Worm (Caenorhabditis elegans) whole organism, L4 larva: Measurements from ENCODE around the gene gop-3.

Experiments used
- T20F7.1 ChIP-seq: fragments of 200-800 bp; sonication (Bioruptor generic); optimal IDR thresholded peaks from 2 replicates; lab custom pipeline; 2018; ENCODE audit warnings: mild to moderate bottlenecking, missing genetic modification characterization, missing compliant biosample characterization
- Y105C5A.15 ChIP-seq: fragments of 200-800 bp; sonication (Bioruptor generic); IDR thresholded peaks from 2 replicates; pipeline ENCODE4 v1.3.6; 2022; ENCODE audit warnings: missing genetic modification characterization, missing compliant biosample characterization
- Y48G9A.11 ChIP-seq: fragments of 200-800 bp; sonication (Bioruptor generic); IDR thresholded peaks from 2 replicates; pipeline ENCODE4 v1.3.6; 2022; ENCODE audit warnings: missing genetic modification reagents, missing genetic modification characterization, missing compliant biosample characterization
- Y5F2A.4 ChIP-seq: fragments of 200-800 bp; sonication (Bioruptor generic); optimal IDR thresholded peaks from 2 replicates; lab custom pipeline; 2018; ENCODE audit warnings: mild to moderate bottlenecking, missing genetic modification characterization, missing compliant biosample characterization
- Y75B8A.6 ChIP-seq: fragments of 200-800 bp; sonication (Bioruptor generic); IDR thresholded peaks from 2 replicates; pipeline ENCODE4 v1.3.6; 2022; ENCODE audit warnings: missing genetic modification reagents, missing genetic modification characterization, missing compliant biosample characterization
- ZK337.2 ChIP-seq: fragments of 200-800 bp; sonication (Bioruptor generic); IDR thresholded peaks from 2 replicates; pipeline ENCODE4 v1.3.6; 2022; ENCODE audit warnings: missing genetic modification reagents, missing genetic modification characterization, missing compliant biosample characterization
- ZK546.5 ChIP-seq, 2 experiments: sonication (generic microtip); optimal IDR thresholded peaks; 2 replicates each; lab custom pipeline; 2017; ENCODE audit warnings: missing biosample characterization in 2 of 2, missing genetic modification characterization in 2 of 2
- aha-1 ChIP-seq: fragments of 150-350 bp; peaks from one replicate; lab custom pipeline; 2014; ENCODE audit warnings: missing biosample characterization, missing genetic modification characterization
- aly-2 ChIP-seq: sonication (generic microtip); optimal IDR thresholded peaks from 2 replicates; lab custom pipeline; 2018; ENCODE audit warnings: missing biosample characterization, missing genetic modification characterization
- arid-1 ChIP-seq: fragments of 200-800 bp; sonication (Bioruptor generic); conservative IDR thresholded peaks from 2 replicates; pipeline ENCODE4 v1.3.6; 2022; ENCODE audit warnings: missing genetic modification reagents, missing genetic modification characterization, missing compliant biosample characterization
- ceh-28 ChIP-seq: fragments of 150-350 bp; optimal IDR thresholded peaks from 2 replicates; lab custom pipeline; 2014; ENCODE audit warnings: missing biosample characterization, missing genetic modification reagents, missing genetic modification characterization
- ceh-44 ChIP-seq: fragments of 200-800 bp; sonication (Bioruptor generic); IDR thresholded peaks from 2 replicates; pipeline ENCODE4 v1.3.6; 2022; ENCODE audit warnings: missing genetic modification reagents, missing genetic modification characterization, missing compliant biosample characterization
- ceh-62 ChIP-seq: sonication (generic microtip); optimal IDR thresholded peaks from 2 replicates; lab custom pipeline; 2017; ENCODE audit warnings: missing biosample characterization, missing genetic modification characterization
- ceh-82 ChIP-seq: sonication (generic microtip); optimal IDR thresholded peaks from 2 replicates; lab custom pipeline; 2017; ENCODE audit warnings: missing biosample characterization, missing genetic modification characterization
- cey-2 ChIP-seq: sonication (generic microtip); optimal IDR thresholded peaks from 3 replicates; lab custom pipeline; 2017; ENCODE audit warnings: missing genetic modification characterization, mild to moderate bottlenecking, missing compliant biosample characterization, antibody characterized with exemption, borderline replicate concordance; ENCODE audit not compliant: insufficient read depth
- ctbp-1 ChIP-seq: fragments of 200-800 bp; sonication (Bioruptor generic); IDR thresholded peaks from 2 replicates; pipeline ENCODE4 v1.3.6; 2022; ENCODE audit warnings: missing genetic modification reagents, missing genetic modification characterization, missing compliant biosample characterization
- daf-16 ChIP-seq, 3 experiments: sonication (generic microtip); optimal IDR thresholded peaks; 2 replicates each; lab custom pipeline; 2016 to 2017; ENCODE audit warnings: missing genetic modification characterization in 3 of 3, missing genetic modification reagents in 3 of 3, mild to moderate bottlenecking in 2 of 3, missing compliant biosample characterization in 2 of 3, missing biosample characterization in 1 of 3, moderate library complexity in 1 of 3
- dmd-6 ChIP-seq: fragments of 200-800 bp; sonication (Bioruptor generic); IDR thresholded peaks from 2 replicates; pipeline ENCODE4 v1.3.6; 2022; ENCODE audit warnings: missing genetic modification reagents, missing genetic modification characterization, missing compliant biosample characterization
- dpl-1 ChIP-seq: fragments of 150-350 bp; optimal IDR thresholded peaks from 2 replicates; lab custom pipeline; 2014; ENCODE audit warnings: missing biosample characterization, missing genetic modification reagents, missing genetic modification characterization
- dve-1 ChIP-seq: sonication (generic microtip); optimal IDR thresholded peaks from 2 replicates; lab custom pipeline; 2017; ENCODE audit warnings: antibody characterized with exemption, mild to moderate bottlenecking, missing genetic modification characterization, missing compliant biosample characterization; ENCODE audit not compliant: insufficient read depth
- egl-27 ChIP-seq: sonication (generic microtip); optimal IDR thresholded peaks from 3 replicates; lab custom pipeline; 2017; ENCODE audit warnings: missing biosample characterization, missing genetic modification reagents, missing genetic modification characterization
- egl-43 ChIP-seq: fragments of 200-800 bp; sonication (Bioruptor generic); IDR thresholded peaks from 2 replicates; pipeline ENCODE4 v1.3.6; 2022; ENCODE audit warnings: missing genetic modification reagents, missing genetic modification characterization, missing compliant biosample characterization
- fkh-10 ChIP-seq: fragments of 150-350 bp; optimal IDR thresholded peaks from 2 replicates; lab custom pipeline; 2014; ENCODE audit warnings: missing biosample characterization, missing genetic modification reagents, missing genetic modification characterization
- gei-8 ChIP-seq: fragments of 200-800 bp; sonication (Bioruptor generic); optimal IDR thresholded peaks from 2 replicates; lab custom pipeline; 2018; ENCODE audit warnings: mild to moderate bottlenecking, missing genetic modification characterization, missing compliant biosample characterization
- jun-1 ChIP-seq: fragments of 150-350 bp; optimal IDR thresholded peaks from 2 replicates; lab custom pipeline; 2014; ENCODE audit warnings: missing biosample characterization, missing genetic modification reagents, missing genetic modification characterization
- lin-1 ChIP-seq: fragments of 200-800 bp; sonication (Bioruptor generic); IDR thresholded peaks from 2 replicates; pipeline ENCODE4 v1.3.6; 2022; ENCODE audit warnings: missing genetic modification reagents, missing genetic modification characterization, missing compliant biosample characterization
- lin-13 ChIP-seq: fragments of 150-350 bp; optimal IDR thresholded peaks from 2 replicates; lab custom pipeline; 2014; ENCODE audit warnings: missing biosample characterization, missing genetic modification reagents, missing genetic modification characterization
- lin-15B ChIP-seq: fragments of 150-350 bp; sonication (generic microtip); optimal IDR thresholded peaks from 3 replicates; lab custom pipeline; 2014; ENCODE audit warnings: missing biosample characterization, missing genetic modification characterization
- lin-39 ChIP-seq: fragments of 150-350 bp; optimal IDR thresholded peaks from 2 replicates; lab custom pipeline; 2014; ENCODE audit warnings: missing biosample characterization, missing genetic modification reagents, missing genetic modification characterization
- madf-9 ChIP-seq: fragments of 200-800 bp; sonication (Bioruptor generic); conservative IDR thresholded peaks from 2 replicates; pipeline ENCODE4 v1.3.6; 2022; ENCODE audit warnings: missing genetic modification reagents, missing genetic modification characterization, missing compliant biosample characterization
- mdt-29 ChIP-seq: fragments of 200-800 bp; sonication (Bioruptor generic); IDR thresholded peaks from 2 replicates; pipeline ENCODE4 v1.3.6; 2022; ENCODE audit warnings: missing genetic modification reagents, missing genetic modification characterization, missing compliant biosample characterization
- mes-2 ChIP-seq: sonication (generic microtip); optimal IDR thresholded peaks from 2 replicates; lab custom pipeline; 2016; ENCODE audit warnings: missing genotype, mild to moderate bottlenecking, missing genetic modification characterization, missing compliant biosample characterization; ENCODE audit not compliant: poor library complexity, severe bottlenecking
- nhr-10 ChIP-seq: fragments of 150-350 bp; optimal IDR thresholded peaks from 2 replicates; lab custom pipeline; 2014; ENCODE audit warnings: missing biosample characterization, missing genetic modification characterization
- nhr-237 ChIP-seq: sonication (generic microtip); optimal IDR thresholded peaks from 2 replicates; lab custom pipeline; 2017; ENCODE audit warnings: missing biosample characterization, missing genetic modification characterization
- nhr-28 ChIP-seq: fragments of 150-350 bp; optimal IDR thresholded peaks from 2 replicates; lab custom pipeline; 2014; ENCODE audit warnings: missing biosample characterization, missing genetic modification characterization
- nhr-41 ChIP-seq: fragments of 200-800 bp; sonication (Bioruptor generic); IDR thresholded peaks from 2 replicates; pipeline ENCODE4 v1.3.6; 2022; ENCODE audit warnings: missing genetic modification reagents, missing genetic modification characterization, missing compliant biosample characterization
- nhr-6 ChIP-seq: fragments of 150-350 bp; optimal IDR thresholded peaks from 2 replicates; lab custom pipeline; 2014; ENCODE audit warnings: missing biosample characterization, missing genetic modification characterization
- nhr-77 ChIP-seq: fragments of 150-350 bp; optimal IDR thresholded peaks from 2 replicates; lab custom pipeline; 2014; ENCODE audit warnings: missing biosample characterization, missing genetic modification characterization
- pqm-1 ChIP-seq: sonication (generic microtip); optimal IDR thresholded peaks from 2 replicates; lab custom pipeline; 2017; ENCODE audit warnings: missing biosample characterization, missing genetic modification characterization
- sdz-12 ChIP-seq: fragments of 200-800 bp; sonication (Bioruptor generic); optimal IDR thresholded peaks from 2 replicates; lab custom pipeline; 2018; ENCODE audit warnings: mild to moderate bottlenecking, missing genetic modification characterization, missing compliant biosample characterization
- set-16 ChIP-seq: fragments of 200-800 bp; sonication (Bioruptor generic); IDR thresholded peaks from 2 replicates; pipeline ENCODE4 v1.3.6; 2022; ENCODE audit warnings: missing genetic modification reagents, missing genetic modification characterization, missing compliant biosample characterization
- skn-1 ChIP-seq: fragments of 150-350 bp; optimal IDR thresholded peaks from 2 replicates; lab custom pipeline; 2014; ENCODE audit warnings: missing biosample characterization, missing genetic modification characterization
- spr-3 ChIP-seq: fragments of 200-800 bp; sonication (Bioruptor generic); optimal IDR thresholded peaks from 2 replicates; lab custom pipeline; 2018; ENCODE audit warnings: mild to moderate bottlenecking, missing genetic modification characterization, missing compliant biosample characterization
- tra-1 ChIP-seq: fragments of 200-800 bp; sonication (Bioruptor generic); IDR thresholded peaks from 2 replicates; pipeline ENCODE4 v1.3.6; 2022; ENCODE audit warnings: missing genetic modification reagents, missing genetic modification characterization, missing compliant biosample characterization
- unc-130 ChIP-seq: sonication (generic microtip); optimal IDR thresholded peaks from 2 replicates; lab custom pipeline; 2016; ENCODE audit warnings: missing genetic modification reagents, missing genetic modification characterization, missing compliant biosample characterization
- unc-39 ChIP-seq: sonication (generic microtip); optimal IDR thresholded peaks from 2 replicates; lab custom pipeline; 2017; ENCODE audit warnings: missing biosample characterization, missing genetic modification characterization
- unc-62 ChIP-seq, 3 experiments: fragments of 150-350 bp in 1 of 3; sonication (generic microtip); optimal IDR thresholded peaks in 2 of 3; peaks in 1 of 3; 1 replicate in 1 of 3; 2 replicates in 2 of 3; lab custom pipeline; 2014 to 2017; ENCODE audit warnings: missing biosample characterization in 3 of 3, missing genetic modification characterization in 3 of 3, missing genetic modification reagents in 3 of 3, missing genotype in 1 of 3
- zfp-2 ChIP-seq: sonication (generic microtip); optimal IDR thresholded peaks from 2 replicates; lab custom pipeline; 2016; ENCODE audit warnings: mild to moderate bottlenecking, missing genetic modification characterization, missing compliant biosample characterization
- zip-11 ChIP-seq: fragments of 200-800 bp; sonication (Bioruptor generic); IDR thresholded peaks from 2 replicates; pipeline ENCODE4 v1.3.6; 2022; ENCODE audit warnings: missing genetic modification characterization, missing compliant biosample characterization
- zip-2 ChIP-seq: fragments of 150-350 bp; optimal IDR thresholded peaks from 2 replicates; lab custom pipeline; 2014; ENCODE audit warnings: missing biosample characterization, missing genetic modification characterization
- ztf-11 ChIP-seq: fragments of 150-350 bp; optimal IDR thresholded peaks from 2 replicates; lab custom pipeline; 2014; ENCODE audit warnings: missing biosample characterization, missing genetic modification characterization

The gop-3 gene

ce11 chrIII:5273396-5273857 is 12.9 kb downstream of the gop-3 start, which contains the start of gene ztf-8 (continued):
- no peak for TF ChIP-seq lin-15B (tag; lab: Kevin White, UChicago)
- TF ChIP-seq ceh-82 (tag; lab: Kevin White, UChicago): no peak
- TF ChIP-seq Y105C5A.15 (GFP tag; lab: Robert Waterston, UW): no peak
- no peak for TF ChIP-seq daf-16 (GFP tag; optimal IDR thresholded peaks at IDR 0.05; lab: Kevin White, UChicago)
- TF ChIP-seq daf-16 (tag; optimal IDR thresholded peaks at IDR 0.05; lab: Kevin White, UChicago): peak; percentile 0
- no peak for TF ChIP-seq ztf-11 (tag; lab: Kevin White, UChicago)
- TF ChIP-seq egl-43: no peak
- peak; percentile 3 for TF ChIP-seq T20F7.1
- TF ChIP-seq nhr-10: no peak
- TF ChIP-seq lin-1: 0 out of 2 replicates have a peak, but pooled peaks have one; percentile 36
- TF ChIP-seq lin-39 (tag; lab: Kevin White, UChicago): no peak
- no peak for TF ChIP-seq unc-130 (GFP tag; lab: Kevin White, UChicago)
- TF ChIP-seq zip-2 (tag; lab: Kevin White, UChicago): no peak
- TF ChIP-seq ZK337.2 (GFP tag; lab: Robert Waterston, UW): no peak
- no peak for TF ChIP-seq tra-1 (GFP tag; lab: Robert Waterston, UW)
- no peak for TF ChIP-seq nhr-41 (GFP tag; lab: Robert Waterston, UW)
- TF ChIP-seq pqm-1 (tag; lab: Kevin White, UChicago): no peak
- TF ChIP-seq zfp-2: no peak
- TF ChIP-seq dmd-6 (GFP tag; lab: Robert Waterston, UW): 0 out of 2 replicates have a peak, but pooled peaks have one; percentile 6
- TF ChIP-seq dpl-1: no peak
- TF ChIP-seq cey-2 (tag; lab: Kevin White, UChicago): no peak
- no peak for TF ChIP-seq mdt-29 (GFP tag; lab: Robert Waterston, UW)
- TF ChIP-seq aly-2 (tag; lab: Kevin White, UChicago): no peak
- TF ChIP-seq zip-11: no peak
- TF ChIP-seq ceh-28: no peak
- no peak for TF ChIP-seq nhr-77 (tag; lab: Kevin White, UChicago)
- TF ChIP-seq mes-2 (tag; lab: Kevin White, UChicago): no peak
- TF ChIP-seq ZK546.5 (tag; optimal IDR thresholded peaks at IDR 0.05; lab: Kevin White, UChicago): no peak
- TF ChIP-seq aha-1: peak; percentile 19
- no peak for TF ChIP-seq fkh-10
- no peak for TF ChIP-seq nhr-28
- TF ChIP-seq unc-39 (tag; lab: Kevin White, UChicago): no peak
- TF ChIP-seq egl-27 (tag; lab: Kevin White, UChicago): no peak
- peak; percentile 11 for TF ChIP-seq dve-1 (tag; lab: Kevin White, UChicago)
- no peak; the same call in 1 of the 2 replicates for TF ChIP-seq arid-1 (GFP tag; lab: Robert Waterston, UW)
- TF ChIP-seq ctbp-1: no peak
- no peak for TF ChIP-seq gei-8 (GFP tag; lab: Kevin White, UChicago)
- TF ChIP-seq skn-1 (tag; lab: Kevin White, UChicago): no peak
- no peak for TF ChIP-seq unc-62 (GFP tag; optimal IDR thresholded peaks at IDR 0.05 in 1 of 2; lab: Kevin White, UChicago)
- TF ChIP-seq unc-62 (tag; optimal IDR thresholded peaks at IDR 0.05; lab: Kevin White, UChicago): no peak
- no peak for TF ChIP-seq set-16 (GFP tag; lab: Robert Waterston, UW)
- peak; percentile 10 for TF ChIP-seq spr-3 (GFP tag; lab: Kevin White, UChicago)
- TF ChIP-seq lin-13 (GFP tag; lab: Kevin White, UChicago): no peak
- no peak for TF ChIP-seq sdz-12 (GFP tag; lab: Kevin White, UChicago)
- no peak for TF ChIP-seq Y5F2A.4 (GFP tag; lab: Kevin White, UChicago)
- TF ChIP-seq Y48G9A.11 (GFP tag; lab: Robert Waterston, UW): peak; percentile 65; the same call in 1 of the 2 replicates
- TF ChIP-seq jun-1 (tag; lab: Kevin White, UChicago): no peak
- TF ChIP-seq ceh-44 (GFP tag; lab: Robert Waterston, UW): no peak
- TF ChIP-seq ceh-62 (tag; lab: Kevin White, UChicago): no peak
- TF ChIP-seq nhr-237 (tag; lab: Kevin White, UChicago): no peak
- no peak for TF ChIP-seq madf-9 (GFP tag; lab: Robert Waterston, UW)
- TF ChIP-seq Y75B8A.6 (GFP tag; lab: Robert Waterston, UW): peak; percentile 54; the same call in 1 of the 2 replicates
- no peak for TF ChIP-seq nhr-6
